Worm (Caenorhabditis elegans) whole organism, midembryonic: ENCODE data around the gene T10B9.9.

ENCODE experiments used
- T22C8.4 ChIP-seq: fragments of 200-800 bp; sonication (Bioruptor generic); IDR thresholded peaks from 2 replicates; pipeline ENCODE4 v1.3.6; 2022; ENCODE audit warnings: missing genetic modification characterization, missing compliant biosample characterization
- cog-1 ChIP-seq: sonication (generic microtip); optimal IDR thresholded peaks from 2 replicates; lab custom pipeline; 2016; ENCODE audit warnings: missing genetic modification characterization, missing compliant biosample characterization
- flt-1 ChIP-seq: fragments of 200-800 bp; sonication (Bioruptor generic); IDR thresholded peaks from 2 replicates; pipeline ENCODE4 v1.3.6; 2022; ENCODE audit warnings: missing genetic modification characterization, missing compliant biosample characterization
- klf-2 ChIP-seq: fragments of 200-800 bp; sonication (Bioruptor generic); conservative IDR thresholded peaks from 2 replicates; pipeline ENCODE4 v1.3.6; 2022; ENCODE audit warnings: missing genetic modification reagents, missing genetic modification characterization, missing compliant biosample characterization
- med-1 ChIP-seq: sonication (generic microtip); optimal IDR thresholded peaks from 2 replicates; lab custom pipeline; 2017; ENCODE audit warnings: missing genetic modification characterization, mild to moderate bottlenecking, missing compliant biosample characterization, antibody characterized with exemption, missing genetic modification reagents; ENCODE audit not compliant: insufficient read depth
- ref-1 ChIP-seq: fragments of 200-800 bp; sonication (Bioruptor generic); conservative IDR thresholded peaks from 2 replicates; pipeline ENCODE4 v1.3.6; 2022; ENCODE audit warnings: missing genetic modification reagents, missing genetic modification characterization, missing compliant biosample characterization
- tab-1 ChIP-seq: fragments of 200-800 bp; sonication (Bioruptor generic); IDR thresholded peaks from 2 replicates; pipeline ENCODE4 v1.3.6; 2022; ENCODE audit warnings: missing genetic modification characterization, missing compliant biosample characterization
- ztf-23 ChIP-seq: fragments of 200-800 bp; sonication (Bioruptor generic); IDR thresholded peaks from 2 replicates; pipeline ENCODE4 v1.3.6; 2022; ENCODE audit warnings: missing genetic modification reagents, missing genetic modification characterization, missing compliant biosample characterization
- ztf-29 ChIP-seq: fragments of 200-800 bp; sonication (Bioruptor generic); IDR thresholded peaks from 2 replicates; pipeline ENCODE4 v1.3.6; 2022; ENCODE audit warnings: missing genetic modification reagents, missing genetic modification characterization, missing compliant biosample characterization

Gene T10B9.9

ce11 chrII:9775790-9776189, at the start of gene T10B9.9:
Gene T10B9.9, minus strand, starts transcription at chrII:9775890.
- TF ChIP-seq cog-1 (no peak), T22C8.4 (GFP tag; lab: Robert Waterston, UW) (no peak)

DNA sequence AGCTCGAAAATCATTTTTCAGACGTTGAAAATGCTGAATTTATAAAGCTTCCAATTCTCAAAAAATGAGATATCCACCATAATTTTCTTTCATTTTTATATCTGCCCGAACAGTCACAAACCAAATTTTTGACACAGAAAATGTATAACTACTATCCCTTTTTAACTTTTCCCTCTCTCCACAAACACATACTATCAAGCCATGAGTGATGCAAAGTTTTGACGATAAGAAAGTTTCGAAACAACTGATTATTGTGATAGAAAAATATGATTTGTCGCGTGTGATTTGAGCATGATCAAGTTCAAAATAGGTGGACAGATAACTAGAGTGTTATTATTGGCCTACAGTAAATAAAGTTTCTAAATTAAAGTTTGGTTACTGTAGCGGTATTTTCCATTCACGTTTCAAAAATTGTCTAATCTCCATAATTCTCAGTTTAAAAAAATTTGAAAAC, 31.9 kb upstream of the T10B9.9 start, which contains the start of gene cyp-13A8:
Gene cyp-13A8, minus strand, starts transcription at position 51 of the 454 bp plus-strand sequence.
- no peak for TF ChIP-seq cog-1
- no peak for TF ChIP-seq ztf-23 (GFP tag; lab: Robert Waterston, UW)
- no peak for TF ChIP-seq ztf-29 (GFP tag; lab: Robert Waterston, UW)
- no peak for TF ChIP-seq tab-1 (GFP tag; lab: Robert Waterston, UW)
- TF ChIP-seq ref-1 = no peak
- no peak for TF ChIP-seq klf-2 (GFP tag; lab: Robert Waterston, UW)
- no peak for TF ChIP-seq med-1 (GFP tag; lab: Kevin White, UChicago)
- TF ChIP-seq T22C8.4 (GFP tag; lab: Robert Waterston, UW) = no peak
- no peak for TF ChIP-seq flt-1 (GFP tag; lab: Robert Waterston, UW)

DNA sequence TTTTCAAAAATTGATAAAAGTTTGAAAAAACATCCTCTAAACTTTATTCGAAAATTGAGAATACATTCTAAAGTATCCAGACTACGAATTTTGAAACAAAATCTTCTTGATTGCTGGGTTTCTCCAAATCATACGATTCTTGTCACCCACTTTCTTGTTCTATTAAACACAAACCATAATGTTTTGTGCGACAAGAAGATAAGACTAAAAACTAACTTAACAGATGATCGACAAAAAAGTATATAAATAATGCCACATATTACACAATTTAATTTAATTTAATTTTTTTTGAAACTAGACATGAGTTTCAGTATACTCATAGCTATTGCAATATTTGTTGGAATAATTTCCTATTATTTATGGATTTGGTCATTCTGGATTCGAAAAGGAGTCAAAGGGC, 27.6 kb upstream of the T10B9.9 start, which contains the start of gene cyp-13A7:
Gene cyp-13A7, plus strand, starts transcription at position 301 of the 400 bp plus-strand sequence.
- TF ChIP-seq flt-1 (GFP tag; lab: Robert Waterston, UW) = no peak
- no peak for TF ChIP-seq klf-2 (GFP tag; lab: Robert Waterston, UW)
- no peak for TF ChIP-seq tab-1 (GFP tag; lab: Robert Waterston, UW)
- no peak for TF ChIP-seq ztf-23 (GFP tag; lab: Robert Waterston, UW)
- no peak for TF ChIP-seq cog-1
- no peak for TF ChIP-seq med-1 (GFP tag; lab: Kevin White, UChicago)

DNA sequence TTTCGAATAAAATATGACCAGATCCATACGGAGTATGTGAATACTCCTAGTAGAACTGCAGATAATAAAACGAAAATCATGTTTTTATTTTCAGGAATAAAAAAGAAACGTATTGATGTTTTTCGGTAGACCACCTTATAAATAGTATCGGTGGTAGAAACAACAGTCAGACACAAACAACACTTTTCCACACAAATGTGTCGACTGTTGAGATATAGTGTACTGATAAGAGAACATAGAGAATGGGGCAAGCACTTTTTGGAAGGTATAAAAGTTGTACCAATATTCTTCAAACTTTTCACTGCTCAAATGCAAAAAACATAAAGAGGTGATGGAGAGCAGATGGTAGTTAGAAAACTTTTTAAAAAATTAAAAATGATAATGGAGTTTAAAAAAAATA, 27.0 kb upstream of the T10B9.9 start, which contains the start of gene cyp-13A6:
Gene cyp-13A6, minus strand, starts transcription at position 180 of the 400 bp plus-strand sequence.
- TF ChIP-seq flt-1 (GFP tag; lab: Robert Waterston, UW) (no peak), ztf-29 (GFP tag; lab: Robert Waterston, UW) (no peak), cog-1 (no peak), T22C8.4 (GFP tag; lab: Robert Waterston, UW) (no peak), ref-1 (no peak), klf-2 (GFP tag; lab: Robert Waterston, UW) (no peak)

DNA sequence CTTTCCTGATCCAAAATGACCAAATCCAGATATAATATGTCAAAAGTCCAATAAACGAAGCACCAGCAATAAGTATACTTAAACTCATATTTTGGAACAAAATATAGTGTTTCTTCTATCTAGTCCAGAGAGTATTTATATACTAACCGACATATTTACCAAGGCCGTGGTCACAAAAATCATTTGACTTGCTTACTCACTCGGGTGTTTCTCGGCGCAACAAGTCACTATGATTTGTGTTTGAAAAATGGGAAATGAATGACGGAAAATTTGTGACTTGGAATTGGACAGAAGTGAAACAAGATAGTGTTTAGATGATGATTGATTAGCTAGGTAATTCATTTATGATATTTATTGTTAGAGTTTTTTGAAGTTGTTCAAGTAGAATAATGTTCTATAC, 24.6 kb upstream of the T10B9.9 start, which contains the start of gene cyp-13A5:
Gene cyp-13A5, minus strand, starts transcription at position 112 of the 400 bp plus-strand sequence.
- TF ChIP-seq tab-1 (GFP tag; lab: Robert Waterston, UW) (no peak), ztf-29 (GFP tag; lab: Robert Waterston, UW) (no peak), ref-1 (no peak)

ce11 chrII:9797664-9798063, 22.0 kb upstream of the T10B9.9 start, which contains the start of gene cyp-13A4:
Gene cyp-13A4, minus strand, starts transcription at chrII:9797740.
- TF ChIP-seq flt-1 (GFP tag; lab: Robert Waterston, UW) (no peak), cog-1 (no peak), klf-2 (GFP tag; lab: Robert Waterston, UW) (no peak), ref-1 (no peak), ztf-29 (GFP tag; lab: Robert Waterston, UW) (no peak), tab-1 (GFP tag; lab: Robert Waterston, UW) (no peak), ztf-23 (GFP tag; lab: Robert Waterston, UW) (no peak), med-1 (GFP tag; lab: Kevin White, UChicago) (no peak), T22C8.4 (GFP tag; lab: Robert Waterston, UW) (no peak)

- no peak for TF ChIP-seq T22C8.4 (GFP tag; lab: Robert Waterston, UW)
- TF ChIP-seq cog-1 = no peak
- TF ChIP-seq flt-1 (GFP tag; lab: Robert Waterston, UW) = no peak
Measured at ce11 chrII:9793197-9793596, 17.5 kb upstream of the T10B9.9 start, which contains the start of gene cyp-13A3. Gene cyp-13A3, minus strand, starts transcription at chrII:9793297.

- TF ChIP-seq ztf-29 (GFP tag; lab: Robert Waterston, UW) (no peak), ztf-23 (GFP tag; lab: Robert Waterston, UW) (no peak), flt-1 (GFP tag; lab: Robert Waterston, UW) (no peak), ref-1 (no peak), med-1 (GFP tag; lab: Kevin White, UChicago) (no peak), T22C8.4 (GFP tag; lab: Robert Waterston, UW) (no peak), klf-2 (GFP tag; lab: Robert Waterston, UW) (no peak), cog-1 (no peak), tab-1 (GFP tag; lab: Robert Waterston, UW) (no peak)
Measured at ce11 chrII:9791185-9791584, 15.5 kb upstream of the T10B9.9 start.

DNA sequence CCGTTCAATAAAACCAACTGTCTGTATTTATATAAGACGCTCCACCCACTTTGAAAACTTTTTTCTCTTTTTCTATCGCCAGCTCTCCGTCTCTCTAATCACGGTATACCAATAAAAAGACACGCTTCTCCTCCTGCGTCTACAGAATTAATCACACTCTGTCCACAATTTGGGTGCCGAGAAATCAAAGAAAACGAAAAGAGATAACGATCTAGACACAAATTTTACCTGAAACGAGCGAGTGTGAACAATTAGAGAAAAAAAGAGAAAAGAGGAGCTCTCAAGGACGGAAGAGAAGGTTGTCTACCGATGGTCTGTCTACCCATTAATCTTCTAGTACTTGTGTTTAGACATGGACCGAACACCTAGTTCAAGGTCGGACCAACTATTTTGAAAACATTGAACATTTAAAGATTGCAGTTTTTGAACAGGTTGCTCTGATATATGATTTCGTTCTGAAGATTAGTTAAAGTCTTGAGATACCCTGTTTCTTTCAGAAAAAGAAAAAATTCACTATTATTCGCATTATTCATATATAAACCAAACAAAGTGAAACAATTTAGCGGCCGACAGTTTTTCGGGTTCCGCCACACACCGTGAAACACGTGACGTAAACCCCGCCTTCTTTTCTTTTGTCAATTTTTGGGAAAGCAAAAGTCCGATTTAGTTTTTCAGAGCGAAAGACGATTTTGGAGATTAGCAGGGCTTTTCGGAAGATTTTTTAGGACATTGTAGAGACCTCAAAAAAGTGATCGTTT, 11.9 kb upstream of the T10B9.9 start, which contains the start of gene cyp-13A2:
Gene cyp-13A2, minus strand, starts transcription at position 235 of the 758 bp plus-strand sequence.
- TF ChIP-seq ztf-23 (GFP tag; lab: Robert Waterston, UW) = no peak
- no peak for TF ChIP-seq flt-1 (GFP tag; lab: Robert Waterston, UW)
- TF ChIP-seq klf-2 (GFP tag; lab: Robert Waterston, UW) = no peak
- no peak for TF ChIP-seq med-1 (GFP tag; lab: Kevin White, UChicago)
- no peak for TF ChIP-seq ztf-29 (GFP tag; lab: Robert Waterston, UW)
- no peak for TF ChIP-seq T22C8.4 (GFP tag; lab: Robert Waterston, UW)
- no peak for TF ChIP-seq tab-1 (GFP tag; lab: Robert Waterston, UW)
- no peak for TF ChIP-seq ref-1
- TF ChIP-seq cog-1 = no peak

ce11 chrII:9786215-9786614, 10.5 kb upstream of the T10B9.9 start:
- TF ChIP-seq ztf-23 (GFP tag; lab: Robert Waterston, UW) (no peak), T22C8.4 (GFP tag; lab: Robert Waterston, UW) (no peak), cog-1 (no peak), med-1 (GFP tag; lab: Kevin White, UChicago) (no peak), ztf-29 (GFP tag; lab: Robert Waterston, UW) (no peak), ref-1 (no peak), tab-1 (GFP tag; lab: Robert Waterston, UW) (no peak), flt-1 (GFP tag; lab: Robert Waterston, UW) (no peak), klf-2 (GFP tag; lab: Robert Waterston, UW) (no peak)
